Fruit fly (Drosophila melanogaster): ENCODE results near the gene Axn.
A peak's percentile ranks its signal among the peaks of the same experiment; 100 is the strongest.

Gene Axn

DNA sequence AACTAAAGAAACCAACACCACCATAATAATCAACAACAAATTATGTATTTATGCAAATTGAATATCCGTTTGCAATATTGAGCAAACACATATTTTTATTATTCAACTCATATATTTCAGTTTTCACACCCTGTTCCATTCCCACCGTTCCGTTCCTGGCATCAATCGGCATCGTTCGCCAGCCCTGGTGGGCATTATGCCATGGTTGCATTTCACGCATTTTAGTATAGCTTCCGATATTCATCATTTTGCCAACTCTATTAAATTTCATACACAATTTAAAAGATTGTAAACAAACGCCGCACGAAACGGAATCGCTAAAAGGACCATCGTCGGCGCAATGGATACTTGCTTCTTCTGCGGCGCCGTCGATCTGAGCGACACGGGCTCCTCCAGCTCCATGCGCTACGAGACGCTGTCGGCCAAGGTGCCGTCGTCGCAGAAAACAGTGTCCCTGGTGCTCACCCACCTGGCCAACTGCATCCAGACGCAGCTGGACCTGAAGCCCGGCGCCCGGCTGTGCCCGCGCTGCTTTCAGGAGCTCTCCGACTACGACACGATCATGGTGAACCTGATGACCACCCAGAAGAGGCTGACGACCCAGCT lies 20.6 kb downstream of the Axn start, which contains the start of gene Sry-delta (continued):
- TF ChIP-seq CG12659 (GFP tag; optimal IDR thresholded peaks at IDR 0.05) (peak; percentile 91), dmrt11E (tag; optimal IDR thresholded peaks at IDR 0.05) (peak; percentile 59), gt (GFP tag; IDR thresholded peaks at IDR 0.05) (no peak), CTCF (GFP tag; optimal IDR thresholded peaks at IDR 0.05) (peak; percentile 16), lola (GFP tag; optimal IDR thresholded peaks at IDR 0.05) (peak in 1 of 3 experiments; percentile 34), nau (GFP tag; optimal IDR thresholded peaks at IDR 0.05) (no peak), CG6683 (GFP tag; optimal IDR thresholded peaks at IDR 0.05) (peak; percentile 50), CG10979 (tag; optimal IDR thresholded peaks at IDR 0.05) (peak; percentile 59), CG34376 (GFP tag; optimal IDR thresholded peaks at IDR 0.05) (peak; percentile 72), Xrp1 (GFP tag; IDR thresholded peaks at IDR 0.05) (peak; percentile 68; the same call in 1 of the 2 replicates), fu2 (GFP tag; optimal IDR thresholded peaks at IDR 0.05) (peak; percentile 81), CG15269 (tag; optimal IDR thresholded peaks at IDR 0.05) (no peak), ase (GFP tag; IDR thresholded peaks at IDR 0.05) (peak; percentile 69; the same call in 2 of the 3 replicates), NK7.1 (GFP tag; optimal IDR thresholded peaks at IDR 0.05) (peak; percentile 69), kah (GFP tag; optimal IDR thresholded peaks at IDR 0.05) (peak; percentile 21), Kr (GFP tag; optimal IDR thresholded peaks at IDR 0.05) (no peak), CG43689 (GFP tag; IDR thresholded peaks at IDR 0.05) (no peak), dmrt99B (tag; optimal IDR thresholded peaks at IDR 0.05) (no peak), CG17328 (GFP tag; IDR thresholded peaks at IDR 0.05) (peak; percentile 73), sc (optimal IDR thresholded peaks at IDR 0.05) (no peak), sc (GFP tag; optimal IDR thresholded peaks at IDR 0.05) (peak; percentile 19), CG30020 (tag; optimal IDR thresholded peaks at IDR 0.05) (peak; percentile 97), stwl (tag; optimal IDR thresholded peaks at IDR 0.05) (peak; percentile 93), CG16779 (GFP tag; IDR thresholded peaks at IDR 0.05) (peak; percentile 68), CG17912 (GFP tag; optimal IDR thresholded peaks at IDR 0.05) (peak; percentile 85), slou (GFP tag; optimal IDR thresholded peaks at IDR 0.05) (peak; percentile 68), CG32532 (GFP tag; IDR thresholded peaks at IDR 0.05) (peak; percentile 88), CG1529 (GFP tag; optimal IDR thresholded peaks at IDR 0.05) (no peak), CG9817 (tag; optimal IDR thresholded peaks at IDR 0.05) (peak; percentile 79), CG8478 (optimal IDR thresholded peaks at IDR 0.05) (no peak), Lpt (GFP tag; optimal IDR thresholded peaks at IDR 0.05) (no peak), fd96Cb (tag; optimal IDR thresholded peaks at IDR 0.05) (peak; percentile 46), schlank (tag; optimal IDR thresholded peaks at IDR 0.05) (peak; percentile 56), sqz (GFP tag; optimal IDR thresholded peaks at IDR 0.05) (no peak), CG18599 (GFP tag; optimal IDR thresholded peaks at IDR 0.05) (no peak), fru (optimal IDR thresholded peaks at IDR 0.05) (no peak), br (optimal IDR thresholded peaks at IDR 0.05) (no peak), ewg (GFP tag; optimal IDR thresholded peaks at IDR 0.05) (no peak), CG1647 (GFP tag; optimal IDR thresholded peaks at IDR 0.05) (peak; percentile 91), usp (GFP tag; optimal IDR thresholded peaks at IDR 0.05) (no peak), btn (GFP tag; optimal IDR thresholded peaks at IDR 0.05) (peak; percentile 38), CG14050 (GFP tag; IDR thresholded peaks at IDR 0.05) (peak; percentile 47; the same call in 2 of the 3 replicates), CG3281 (GFP tag; optimal IDR thresholded peaks at IDR 0.05) (peak; percentile 82), Dip3 (GFP tag; optimal IDR thresholded peaks at IDR 0.05) (peak; percentile 87), Poxn (GFP tag; IDR thresholded peaks at IDR 0.05) (peak; percentile 42; the same call in 1 of the 2 replicates), Ptx1 (GFP tag; IDR thresholded peaks at IDR 0.05) (peak; percentile 86), CG32772 (GFP tag; IDR thresholded peaks at IDR 0.05) (peak; percentile 62; the same call in 1 of the 2 replicates), CG31224 (GFP tag; IDR thresholded peaks at IDR 0.05) (peak; percentile 57), Gug (GFP tag; IDR thresholded peaks at IDR 0.05) (peak; percentile 87; the same call in 3 of the 4 replicates), CG13775 (GFP tag; optimal IDR thresholded peaks at IDR 0.05) (peak; percentile 74), ab (GFP tag; optimal IDR thresholded peaks at IDR 0.05) (peak; percentile 45), CG13123 (GFP tag; optimal IDR thresholded peaks at IDR 0.05) (peak; percentile 40)

Measured in whole organism, embryonic.